Worm (Caenorhabditis elegans): ENCODE data around the gene srx-113.
A peak's percentile ranks its signal among the peaks of the same experiment; 100 is the strongest.

Gene srx-113

DNA sequence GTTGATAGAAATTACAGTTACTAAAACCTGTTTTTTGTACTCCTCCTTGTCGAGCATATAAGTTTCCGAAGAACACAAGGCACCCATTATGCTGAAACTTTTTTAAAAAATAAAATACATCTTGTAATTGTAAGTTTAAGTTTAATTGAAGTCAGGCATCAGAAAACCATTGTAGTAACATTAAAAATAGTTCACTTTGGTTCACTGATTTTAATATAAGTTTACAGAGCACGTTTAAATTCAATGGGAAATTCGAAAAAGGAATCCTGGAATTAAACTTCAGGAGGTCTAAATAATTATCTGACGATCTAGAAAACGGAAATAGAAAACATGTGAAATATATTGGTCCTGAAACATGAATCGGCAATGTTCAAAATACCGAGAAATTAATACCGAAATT is 8.4 kb upstream of the srx-113 start, which contains the start of gene gpa-8:
gpa-8 (minus strand) TSS at position 101 of the 400 bp plus-strand sequence.
- TF ChIP-seq swsn-7 (tag; optimal IDR thresholded peaks at IDR 0.05) (no peak), unc-86 (tag; optimal IDR thresholded peaks at IDR 0.05) (no peak), elt-2 (tag; optimal IDR thresholded peaks at IDR 0.05) (no peak), zag-1 (tag; optimal IDR thresholded peaks at IDR 0.05) (no peak), irx-1 (tag; optimal IDR thresholded peaks at IDR 0.05) (no peak), blmp-1 (tag; optimal IDR thresholded peaks at IDR 0.05) (no peak), ceh-8 (GFP tag; optimal IDR thresholded peaks at IDR 0.05) (no peak), mab-9 (GFP tag; IDR thresholded peaks at IDR 0.05) (no peak), ceh-90 (tag; optimal IDR thresholded peaks at IDR 0.05) (no peak), C34B4.2 (tag; optimal IDR thresholded peaks at IDR 0.05) (no peak)

DNA sequence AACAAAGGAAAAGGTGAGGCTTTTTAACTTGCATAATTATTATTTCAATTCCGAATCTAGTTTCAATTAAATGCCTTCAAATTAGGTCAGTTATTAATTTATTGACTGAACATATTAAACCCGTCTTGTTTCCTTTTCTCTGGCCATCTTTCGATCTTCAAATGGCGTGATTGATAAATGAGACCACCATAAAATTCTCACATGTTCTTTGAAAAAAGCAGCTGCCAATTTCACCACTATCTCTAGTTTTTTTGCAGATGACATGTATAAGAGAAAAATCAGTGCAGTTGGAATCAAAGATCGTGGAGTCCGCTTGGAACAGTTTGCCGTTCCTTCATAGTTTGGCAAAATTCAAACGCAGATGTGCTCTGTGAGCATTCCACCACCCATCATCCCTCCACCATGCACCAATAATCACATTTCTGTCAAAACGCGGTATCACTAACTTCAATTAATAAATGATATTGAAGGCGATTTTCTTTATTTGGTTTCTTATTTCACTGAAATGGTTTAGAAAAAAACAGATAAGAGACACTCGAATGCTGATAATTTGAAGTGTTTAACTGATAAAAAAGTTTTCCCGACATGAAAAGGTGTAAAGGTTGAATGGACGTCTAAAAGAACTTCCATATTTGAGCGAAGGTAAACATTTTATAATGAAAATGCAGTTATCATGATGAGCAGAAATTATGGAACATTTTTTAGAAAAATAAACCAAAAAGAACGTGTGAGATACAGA is 6.0 kb upstream of the srx-113 start:
- TF ChIP-seq mep-1 (tag; optimal IDR thresholded peaks at IDR 0.05) (no peak), nhr-19 (GFP tag; conservative IDR thresholded peaks at IDR 0.05) (no peak), rnt-1 (tag; optimal IDR thresholded peaks at IDR 0.05) (peak; percentile 19), unc-86 (tag; optimal IDR thresholded peaks at IDR 0.05) (no peak), sptf-1 (tag; optimal IDR thresholded peaks at IDR 0.05) (no peak), fkh-10 (GFP tag; optimal IDR thresholded peaks at IDR 0.05) (no peak), nhr-76 (tag; optimal IDR thresholded peaks at IDR 0.05) (no peak), dsc-1 (tag; optimal IDR thresholded peaks at IDR 0.05) (no peak), zag-1 (tag; optimal IDR thresholded peaks at IDR 0.05) (no peak), lin-35 (GFP tag; optimal IDR thresholded peaks at IDR 0.05) (peak in 1 of 2 experiments; percentile 10), alr-1 (tag; optimal IDR thresholded peaks at IDR 0.05; ENCODE audit: borderline replicate concordance) (no peak), efl-1 (optimal IDR thresholded peaks at IDR 0.05) (no peak), efl-1 (GFP tag; optimal IDR thresholded peaks at IDR 0.05 in 1 of 2) (peak in 1 of 2 experiments; percentile 31), sox-4 (tag; optimal IDR thresholded peaks at IDR 0.05) (no peak), hpl-2 (GFP tag; optimal IDR thresholded peaks at IDR 0.05) (no peak), lir-3 (tag; optimal IDR thresholded peaks at IDR 0.05; ENCODE audit: poor library complexity) (no peak), nhr-84 (tag; optimal IDR thresholded peaks at IDR 0.05) (no peak), ces-1 (GFP tag; optimal IDR thresholded peaks at IDR 0.05) (no peak), pax-3 (tag; optimal IDR thresholded peaks at IDR 0.05) (no peak), dpl-1 (GFP tag; optimal IDR thresholded peaks at IDR 0.05) (no peak), snpc-4 (tag; optimal IDR thresholded peaks at IDR 0.05) (no peak), C16A3.4 (tag; optimal IDR thresholded peaks at IDR 0.05) (no peak), nhr-11 (tag; optimal IDR thresholded peaks at IDR 0.05) (no peak), snu-23 (GFP tag; optimal IDR thresholded peaks at IDR 0.05) (no peak), blmp-1 (tag; optimal IDR thresholded peaks at IDR 0.05) (peak; percentile 14), tlp-1 (tag; optimal IDR thresholded peaks at IDR 0.05) (no peak), nhr-28 (tag; optimal IDR thresholded peaks at IDR 0.05) (no peak), jun-1 (tag; optimal IDR thresholded peaks at IDR 0.05) (no peak), Y116A8C.19 (tag; optimal IDR thresholded peaks at IDR 0.05; ENCODE audit: borderline replicate concordance) (no peak), tbx-2 (tag; optimal IDR thresholded peaks at IDR 0.05) (no peak), lin-14 (GFP tag; optimal IDR thresholded peaks at IDR 0.05) (peak; percentile 3), elt-3 (tag; optimal IDR thresholded peaks at IDR 0.05) (peak in 1 of 6 experiments; percentile 3), hlh-17 (GFP tag; optimal IDR thresholded peaks at IDR 0.05; ENCODE audit: borderline replicate concordance) (no peak), nhr-90 (tag; optimal IDR thresholded peaks at IDR 0.05; ENCODE audit: poor library complexity) (peak; percentile 30), skn-1 (tag; optimal IDR thresholded peaks at IDR 0.05) (no peak), elt-2 (tag; optimal IDR thresholded peaks at IDR 0.05) (peak; percentile 86), nhr-12 (tag; optimal IDR thresholded peaks at IDR 0.05) (no peak), ama-1 (optimal IDR thresholded peaks at IDR 0.05) (peak; percentile 12), pqm-1 (tag; optimal IDR thresholded peaks at IDR 0.05) (peak; percentile 46), nhr-47 (tag; optimal IDR thresholded peaks at IDR 0.05) (no peak), swsn-7 (tag; optimal IDR thresholded peaks at IDR 0.05) (no peak), pag-3 (tag; optimal IDR thresholded peaks at IDR 0.05; ENCODE audit: borderline replicate concordance, insufficient read depth) (no peak), C34B4.2 (tag; optimal IDR thresholded peaks at IDR 0.05) (no peak), lin-13 (GFP tag; optimal IDR thresholded peaks at IDR 0.05) (peak; percentile 3), egl-13 (tag; optimal IDR thresholded peaks at IDR 0.05) (no peak)
